Fruit fly (Drosophila melanogaster) whole organism, embryonic: Measurements from ENCODE around the gene Tnpo-SR.

Experiments used
- Atf-2 ChIP-seq: fragments of 200-800 bp; sonication (Bioruptor generic); optimal IDR thresholded peaks from 2 replicates; lab custom pipeline; 2016; ENCODE audit warnings: missing biosample characterization, missing genetic modification characterization
- Bdp1 ChIP-seq: fragments of 200-800 bp; sonication (Bioruptor generic); optimal IDR thresholded peaks from 3 replicates; lab custom pipeline; 2016; ENCODE audit warnings: missing biosample characterization, missing genetic modification characterization
- CG10321 ChIP-seq: fragments of 200-800 bp; sonication (Bioruptor generic); IDR thresholded peaks from 2 replicates; pipeline ENCODE4 v1.3.6; 2022; ENCODE audit warnings: missing biosample characterization, missing genetic modification characterization
- CG10462 ChIP-seq: fragments of 200-800 bp; sonication (Bioruptor generic); optimal IDR thresholded peaks from 2 replicates; lab custom pipeline; 2016; ENCODE audit warnings: missing biosample characterization, missing genetic modification characterization
- CG11398 ChIP-seq: fragments of 200-800 bp; sonication (Bioruptor generic); optimal IDR thresholded peaks from 2 replicates; lab custom pipeline; 2016; ENCODE audit warnings: missing biosample characterization, missing genetic modification characterization
- CG11504 ChIP-seq: fragments of 200-800 bp; sonication (Bioruptor generic); optimal IDR thresholded peaks from 3 replicates; lab custom pipeline; 2019; ENCODE audit warnings: missing biosample characterization, mild to moderate bottlenecking, missing genetic modification characterization, moderate library complexity
- CG11696 ChIP-seq: fragments of 200-800 bp; sonication (Bioruptor generic); IDR thresholded peaks from 2 replicates; pipeline ENCODE4 v1.3.6; 2022; ENCODE audit warnings: missing biosample characterization, missing genetic modification characterization
- CG13775 ChIP-seq: fragments of 200-800 bp; sonication (Bioruptor generic); optimal IDR thresholded peaks from 3 replicates; lab custom pipeline; 2017; ENCODE audit warnings: missing biosample characterization, mild to moderate bottlenecking, missing genetic modification characterization
- CG14667 ChIP-seq: fragments of 200-800 bp; sonication (Bioruptor generic); IDR thresholded peaks from 2 replicates; pipeline ENCODE4 v1.3.6; 2022; ENCODE audit warnings: missing biosample characterization, missing genetic modification characterization
- CG1647 ChIP-seq: fragments of 200-800 bp; sonication (Bioruptor generic); optimal IDR thresholded peaks from 3 replicates; lab custom pipeline; 2016; ENCODE audit warnings: missing biosample characterization, missing genetic modification characterization
- CG1792 ChIP-seq: fragments of 200-800 bp; sonication (Bioruptor generic); optimal IDR thresholded peaks from 2 replicates; lab custom pipeline; 2016; ENCODE audit warnings: missing biosample characterization, missing genetic modification characterization
- CG30020 ChIP-seq: fragments of 200-800 bp; optimal IDR thresholded peaks from 2 replicates; lab custom pipeline; 2019; ENCODE audit warnings: missing biosample characterization, mild to moderate bottlenecking, missing genetic modification characterization, moderate library complexity
- CG30431 ChIP-seq: fragments of 200-800 bp; sonication (Bioruptor generic); optimal IDR thresholded peaks from 2 replicates; lab custom pipeline; 2017; ENCODE audit warnings: missing biosample characterization, missing genetic modification characterization
- CG31365 ChIP-seq: fragments of 200-800 bp; sonication (Bioruptor generic); optimal IDR thresholded peaks from 2 replicates; lab custom pipeline; 2018; ENCODE audit warnings: missing biosample characterization, mild to moderate bottlenecking, missing genetic modification characterization
- CG32772 ChIP-seq: fragments of 200-800 bp; sonication (Bioruptor generic); IDR thresholded peaks from 2 replicates; pipeline ENCODE4 v1.3.6; 2022; ENCODE audit warnings: missing biosample characterization, missing genetic modification characterization
- CG3838 ChIP-seq: fragments of 200-800 bp; sonication (Bioruptor generic); optimal IDR thresholded peaks from 3 replicates; lab custom pipeline; 2016; ENCODE audit warnings: missing biosample characterization, missing genetic modification characterization
- CG4360 ChIP-seq: fragments of 200-800 bp; sonication (Bioruptor generic); IDR thresholded peaks from 2 replicates; pipeline ENCODE4 v1.3.6; 2022; ENCODE audit warnings: missing biosample characterization, missing genetic modification characterization
- CG4854 ChIP-seq: fragments of 200-800 bp; sonication (Bioruptor generic); optimal IDR thresholded peaks from 2 replicates; lab custom pipeline; 2016; ENCODE audit warnings: missing biosample characterization, missing genetic modification characterization, inconsistent platforms
- CG6175 ChIP-seq: fragments of 200-800 bp; sonication (Bioruptor generic); IDR thresholded peaks from 3 replicates; pipeline ENCODE4 v1.3.6; 2022; ENCODE audit warnings: missing biosample characterization, missing genetic modification characterization
- CG6272 ChIP-seq: fragments of 200-800 bp; sonication (Bioruptor generic); IDR thresholded peaks from 2 replicates; pipeline ENCODE4 v1.3.6; 2022; ENCODE audit warnings: missing biosample characterization, missing genetic modification characterization
- CG6765 ChIP-seq: fragments of 200-800 bp; sonication (Bioruptor generic); optimal IDR thresholded peaks from 3 replicates; lab custom pipeline; 2017; ENCODE audit warnings: missing biosample characterization, mild to moderate bottlenecking, missing genetic modification characterization
- CG6791 ChIP-seq: fragments of 200-800 bp; sonication (Bioruptor generic); IDR thresholded peaks from 3 replicates; pipeline ENCODE4 v1.3.6; 2022; ENCODE audit warnings: missing biosample characterization, missing genetic modification characterization; ENCODE audit not compliant: partially characterized antibody
- CG8478 ChIP-seq: fragments of >200 bp; optimal IDR thresholded peaks from 2 replicates; lab custom pipeline; 2018
- CG9215 ChIP-seq: fragments of 200-800 bp; sonication (Bioruptor generic); IDR thresholded peaks from 2 replicates; pipeline ENCODE4 v1.3.6; 2022; ENCODE audit warnings: missing biosample characterization, missing genetic modification characterization
- Chrac-16 ChIP-seq: fragments of 200-800 bp; sonication (Bioruptor generic); optimal IDR thresholded peaks from 3 replicates; lab custom pipeline; 2016; ENCODE audit warnings: missing biosample characterization, missing genetic modification characterization
- D19A ChIP-seq: fragments of 200-800 bp; optimal IDR thresholded peaks from 3 replicates; lab custom pipeline; 2019; ENCODE audit warnings: missing biosample characterization, mild to moderate bottlenecking, missing genetic modification characterization, moderate library complexity
- Dll ChIP-seq: fragments of 200-800 bp; sonication (Bioruptor generic); IDR thresholded peaks from 4 replicates; pipeline ENCODE4 v1.3.6; 2022; ENCODE audit warnings: missing biosample characterization, missing genetic modification characterization; ENCODE audit not compliant: partially characterized antibody
- Eip74EF ChIP-seq, 2 experiments: fragments of 200-800 bp in 1 of 2; fragments of >200 bp in 1 of 2; sonication (Bioruptor generic) in 1 of 2; optimal IDR thresholded peaks; 2 replicates each; lab custom pipeline; 2017 to 2019; ENCODE audit warnings: missing biosample characterization in 2 of 2, missing genetic modification characterization in 2 of 2, mild to moderate bottlenecking in 1 of 2, moderate library complexity in 1 of 2
- Elba2 ChIP-seq: fragments of 200-800 bp; sonication (Bioruptor generic); optimal IDR thresholded peaks from 3 replicates; lab custom pipeline; 2016; ENCODE audit warnings: missing biosample characterization, missing genetic modification characterization
- Ets65A ChIP-seq: fragments of 200-800 bp; sonication (Bioruptor generic); peaks from one replicate; lab custom pipeline; 2016; ENCODE audit warnings: missing biosample characterization, missing genetic modification characterization
- Ets97D ChIP-seq: fragments of 200-800 bp; sonication (Bioruptor generic); optimal IDR thresholded peaks from 3 replicates; lab custom pipeline; 2016; ENCODE audit warnings: missing biosample characterization, missing genetic modification characterization
- Jarid2 ChIP-seq: fragments of 200-800 bp; sonication (Bioruptor generic); optimal IDR thresholded peaks from 3 replicates; lab custom pipeline; 2017; ENCODE audit warnings: mild to moderate bottlenecking, missing biosample characterization, missing genetic modification reagents, missing genetic modification characterization
- NFAT ChIP-seq: fragments of 200-800 bp; sonication (Bioruptor generic); IDR thresholded peaks from 2 replicates; pipeline ENCODE4 v1.3.6; 2022; ENCODE audit warnings: missing biosample characterization, missing genetic modification characterization
- Optix ChIP-seq: fragments of 200-800 bp; sonication (Bioruptor generic); IDR thresholded peaks from 3 replicates; pipeline ENCODE4 v1.3.6; 2022; ENCODE audit warnings: missing biosample characterization, missing genetic modification characterization
- Ptx1 ChIP-seq: fragments of 200-800 bp; sonication (Bioruptor generic); IDR thresholded peaks from 2 replicates; pipeline ENCODE4 v1.3.6; 2022; ENCODE audit warnings: missing biosample characterization, missing genetic modification characterization
- Ravus ChIP-seq: fragments of 200-800 bp; sonication (Bioruptor generic); IDR thresholded peaks from 2 replicates; pipeline ENCODE4 v1.3.6; 2022; ENCODE audit warnings: missing biosample characterization, missing genetic modification characterization
- Six4 ChIP-seq: fragments of 200-800 bp; sonication (Bioruptor generic); optimal IDR thresholded peaks from 2 replicates; lab custom pipeline; 2016; ENCODE audit warnings: missing biosample characterization, missing genetic modification characterization
- Sox100B ChIP-seq: fragments of 200-800 bp; sonication (Bioruptor generic); optimal IDR thresholded peaks from 3 replicates; lab custom pipeline; 2018; ENCODE audit warnings: missing biosample characterization, mild to moderate bottlenecking, missing genetic modification characterization
- Taf1 ChIP-seq: fragments of 200-800 bp; sonication (Bioruptor generic); IDR thresholded peaks from 2 replicates; pipeline ENCODE4 v1.3.6; 2022; ENCODE audit warnings: missing biosample characterization, missing genetic modification characterization
- Vsx1 ChIP-seq: fragments of 200-800 bp; sonication (Bioruptor generic); optimal IDR thresholded peaks from 2 replicates; lab custom pipeline; 2017; ENCODE audit warnings: missing biosample characterization, mild to moderate bottlenecking, missing genetic modification characterization, missing genetic modification reagents
- amos ChIP-seq: fragments of 200-800 bp; sonication (Bioruptor generic); IDR thresholded peaks from 2 replicates; pipeline ENCODE4 v1.3.6; 2022; ENCODE audit warnings: missing biosample characterization, missing genetic modification characterization; ENCODE audit not compliant: partially characterized antibody
- btn ChIP-seq: fragments of 200-800 bp; sonication (Bioruptor generic); optimal IDR thresholded peaks from 2 replicates; lab custom pipeline; 2016; ENCODE audit warnings: missing biosample characterization, missing genetic modification characterization
- dysf ChIP-seq: fragments of 200-800 bp; sonication (Bioruptor generic); IDR thresholded peaks from 3 replicates; pipeline ENCODE4 v1.3.6; 2022; ENCODE audit warnings: missing biosample characterization, missing genetic modification characterization
- ems ChIP-seq: fragments of 200-800 bp; sonication (Bioruptor generic); optimal IDR thresholded peaks from 3 replicates; lab custom pipeline; 2016; ENCODE audit warnings: missing biosample characterization, missing genetic modification characterization
- eve ChIP-seq, 2 experiments: fragments of >200 bp; optimal IDR thresholded peaks; 2 replicates each; lab custom pipeline; 2017; ENCODE audit warnings: missing biosample characterization in 2 of 2, missing genetic modification characterization in 2 of 2
- fd64A ChIP-seq: fragments of 200-800 bp; sonication (Bioruptor generic); optimal IDR thresholded peaks from 3 replicates; lab custom pipeline; 2018; ENCODE audit warnings: missing biosample characterization, mild to moderate bottlenecking, missing genetic modification characterization
- fu2 ChIP-seq: fragments of 200-800 bp; sonication (Bioruptor generic); optimal IDR thresholded peaks from 2 replicates; lab custom pipeline; 2016; ENCODE audit warnings: missing biosample characterization, missing genetic modification characterization
- jigr1 ChIP-seq: fragments of 200-800 bp; sonication (Bioruptor generic); IDR thresholded peaks from 3 replicates; pipeline ENCODE4 v1.3.6; 2022; ENCODE audit warnings: missing biosample characterization, missing genetic modification characterization
- ken ChIP-seq: fragments of 200-800 bp; sonication (Bioruptor generic); IDR thresholded peaks from 3 replicates; pipeline ENCODE4 v1.3.6; 2022; ENCODE audit warnings: missing biosample characterization, missing genetic modification characterization
- nmo ChIP-seq: fragments of 200-800 bp; sonication (Bioruptor generic); optimal IDR thresholded peaks from 2 replicates; lab custom pipeline; 2018; ENCODE audit warnings: missing biosample characterization, mild to moderate bottlenecking, missing genetic modification characterization, moderate library complexity
- ranshi ChIP-seq: fragments of 200-800 bp; sonication (Bioruptor generic); IDR thresholded peaks from 2 replicates; pipeline ENCODE4 v1.3.6; 2022; ENCODE audit warnings: missing biosample characterization, missing genetic modification characterization
- stc ChIP-seq: fragments of 200-800 bp; sonication (Bioruptor generic); IDR thresholded peaks from 2 replicates; pipeline ENCODE4 v1.3.6; 2022; ENCODE audit warnings: missing biosample characterization, missing genetic modification characterization
- tll ChIP-seq, 2 experiments: fragments of 200-800 bp in 1 of 2; fragments of >200 bp in 1 of 2; sonication (Bioruptor generic) in 1 of 2; optimal IDR thresholded peaks; 2 replicates each; lab custom pipeline; 2017 to 2019; ENCODE audit warnings: missing biosample characterization in 2 of 2, missing genetic modification characterization in 2 of 2, mild to moderate bottlenecking in 1 of 2, moderate library complexity in 1 of 2

The Tnpo-SR gene

DNA sequence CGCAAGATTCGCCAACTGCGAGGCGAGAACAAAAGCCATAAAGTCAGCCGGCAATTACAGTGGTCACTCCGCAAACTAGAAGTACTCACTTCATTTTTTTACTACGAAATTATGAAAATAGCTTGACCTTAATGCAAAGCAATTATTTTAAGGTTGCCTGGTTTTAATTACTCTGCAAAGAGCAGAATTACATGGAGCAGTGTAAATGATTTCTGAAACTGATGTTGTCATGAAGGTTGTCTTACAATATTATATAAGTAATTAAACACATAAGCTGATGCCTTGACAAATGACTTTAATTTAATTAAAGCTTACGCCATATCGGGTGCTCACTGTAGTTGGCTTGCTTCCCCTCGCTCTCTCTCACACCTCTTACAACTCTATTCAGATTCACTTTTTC is 25.5 kb upstream of the Tnpo-SR start (continued):
- TF ChIP-seq dysf (GFP tag; lab: Robert Waterston, UW) (peak; percentile 69; the same call in 2 of the 3 replicates), CG1647 (GFP tag; lab: Kevin White, UChicago) (no peak), CG6175 (GFP tag; lab: Robert Waterston, UW) (no peak), CG14667 (no peak), amos (GFP tag; lab: Robert Waterston, UW) (no peak), Atf-2 (GFP tag; lab: Kevin White, UChicago) (peak; percentile 19), CG30020 (no peak), CG6765 (GFP tag; lab: Kevin White, UChicago) (peak; percentile 27), Elba2 (GFP tag; lab: Kevin White, UChicago) (no peak), Taf1 (GFP tag; lab: Robert Waterston, UW) (no peak), jigr1 (no peak), CG6272 (GFP tag; lab: Robert Waterston, UW) (no peak), Ets65A (GFP tag; lab: Kevin White, UChicago) (no peak), CG11696 (GFP tag; lab: Robert Waterston, UW) (no peak), CG4854 (no peak), CG30431 (GFP tag; lab: Kevin White, UChicago) (no peak), Chrac-16 (GFP tag; lab: Kevin White, UChicago) (peak; percentile 7), btn (no peak), CG9215 (GFP tag; lab: Robert Waterston, UW) (peak; percentile 47), ranshi (GFP tag; lab: Robert Waterston, UW) (peak; percentile 62; the same call in 1 of the 2 replicates), CG8478 (lab: Kevin White, UChicago) (no peak), fu2 (peak; percentile 42), Six4 (GFP tag; lab: Kevin White, UChicago) (no peak), CG11398 (GFP tag; lab: Kevin White, UChicago) (no peak), Eip74EF (GFP tag; optimal IDR thresholded peaks at IDR 0.05; lab: Kevin White, UChicago) (no peak), Ptx1 (peak; percentile 54), Sox100B (GFP tag; lab: Kevin White, UChicago) (no peak), stc (GFP tag; lab: Robert Waterston, UW) (no peak; the same call in 1 of the 2 replicates), tll (GFP tag; optimal IDR thresholded peaks at IDR 0.05; lab: Kevin White, UChicago) (no peak), Bdp1 (GFP tag; lab: Kevin White, UChicago) (peak; percentile 2), CG6791 (no peak), fd64A (GFP tag; lab: Kevin White, UChicago) (no peak), D19A (tag; lab: Kevin White, UChicago) (peak; percentile 17), Ets97D (GFP tag; lab: Kevin White, UChicago) (no peak), CG4360 (GFP tag; lab: Robert Waterston, UW) (no peak), Optix (GFP tag; lab: Robert Waterston, UW) (no peak), ken (GFP tag; lab: Robert Waterston, UW) (no peak), Ravus (GFP tag; lab: Robert Waterston, UW) (no peak), CG11504 (tag; lab: Kevin White, UChicago) (peak; percentile 65), CG10462 (GFP tag; lab: Kevin White, UChicago) (no peak), CG10321 (no peak), NFAT (GFP tag; lab: Robert Waterston, UW) (no peak), eve (GFP tag; optimal IDR thresholded peaks at IDR 0.05; lab: Kevin White, UChicago) (no peak), CG1792 (GFP tag; lab: Kevin White, UChicago) (no peak), CG31365 (tag; lab: Kevin White, UChicago) (no peak), nmo (peak; percentile 33), CG13775 (GFP tag; lab: Kevin White, UChicago) (peak; percentile 49), Jarid2 (no peak), CG3838 (no peak), ems (GFP tag; lab: Kevin White, UChicago) (no peak), Dll (GFP tag; lab: Robert Waterston, UW) (no peak), Vsx1 (GFP tag; lab: Kevin White, UChicago) (no peak), CG32772 (no peak)
